Fruit fly (Drosophila melanogaster): ENCODE results near the gene CG14316.

CG14316 gene

dm6 chr3R:18151820-18152219, at the start of gene CG14316:
TSS of gene CG14316 (plus strand) at chr3R:18152120.
- TF ChIP-seq dsf (GFP tag; optimal IDR thresholded peaks at IDR 0.05; ENCODE audit: borderline replicate concordance) (no peak), Vsx2 (GFP tag; optimal IDR thresholded peaks at IDR 0.05; ENCODE audit: partially characterized antibody) (no peak), pan (optimal IDR thresholded peaks at IDR 0.05) (no peak), Sp1 (GFP tag; optimal IDR thresholded peaks at IDR 0.05) (no peak), OdsH (GFP tag; optimal IDR thresholded peaks at IDR 0.05) (no peak), Myc (optimal IDR thresholded peaks at IDR 0.05) (no peak), dl (GFP tag; optimal IDR thresholded peaks at IDR 0.05; ENCODE audit: insufficient read depth in 1 of 2, partially characterized antibody in 2 of 2) (no peak), CrebA (GFP tag; optimal IDR thresholded peaks at IDR 0.05; ENCODE audit: borderline replicate concordance) (no peak), lola (GFP tag; optimal IDR thresholded peaks at IDR 0.05) (no peak), CG32264 (GFP tag; optimal IDR thresholded peaks at IDR 0.05) (no peak), woc (GFP tag; optimal IDR thresholded peaks at IDR 0.05) (no peak), foxo (GFP tag; optimal IDR thresholded peaks at IDR 0.05) (no peak), tai (GFP tag; optimal IDR thresholded peaks at IDR 0.05) (no peak)

- TF ChIP-seq rgr (GFP tag; optimal IDR thresholded peaks at IDR 0.05) = no peak
- no peak for TF ChIP-seq Sp1 (GFP tag; optimal IDR thresholded peaks at IDR 0.05)
- no peak for TF ChIP-seq CrebA (GFP tag; optimal IDR thresholded peaks at IDR 0.05; ENCODE audit: borderline replicate concordance)
- TF ChIP-seq h (GFP tag; optimal IDR thresholded peaks at IDR 0.05) = peak; percentile 8
Measured at dm6 chr3R:18103196-18103809, 48.6 kb upstream of the CG14316 start.

- TF ChIP-seq psq (GFP tag; optimal IDR thresholded peaks at IDR 0.05) (no peak), Hnf4 (GFP tag; optimal IDR thresholded peaks at IDR 0.05) (no peak), usp (GFP tag; optimal IDR thresholded peaks at IDR 0.05) (no peak), Hr78 (GFP tag; optimal IDR thresholded peaks at IDR 0.05) (no peak), CrebA (GFP tag; optimal IDR thresholded peaks at IDR 0.05; ENCODE audit: borderline replicate concordance) (no peak), CG9705 (GFP tag; optimal IDR thresholded peaks at IDR 0.05) (no peak), lola (GFP tag; optimal IDR thresholded peaks at IDR 0.05) (no peak), dsf (GFP tag; optimal IDR thresholded peaks at IDR 0.05; ENCODE audit: borderline replicate concordance) (no peak), N (GFP tag; optimal IDR thresholded peaks at IDR 0.05) (no peak), pan (optimal IDR thresholded peaks at IDR 0.05) (no peak), Dif (GFP tag; optimal IDR thresholded peaks at IDR 0.05; ENCODE audit: partially characterized antibody) (no peak), Vsx2 (GFP tag; optimal IDR thresholded peaks at IDR 0.05; ENCODE audit: partially characterized antibody) (no peak)
Measured at dm6 chr3R:18104261-18104792, 47.6 kb upstream of the CG14316 start.

dm6 chr3R:18106136-18106535, 45.8 kb upstream of the CG14316 start:
- TF ChIP-seq jim (GFP tag; optimal IDR thresholded peaks at IDR 0.05) (no peak), Hr78 (GFP tag; optimal IDR thresholded peaks at IDR 0.05) (no peak), CG9705 (GFP tag; optimal IDR thresholded peaks at IDR 0.05) (no peak), Vsx2 (GFP tag; optimal IDR thresholded peaks at IDR 0.05; ENCODE audit: partially characterized antibody) (no peak), rgr (GFP tag; optimal IDR thresholded peaks at IDR 0.05) (no peak), dsf (GFP tag; optimal IDR thresholded peaks at IDR 0.05; ENCODE audit: borderline replicate concordance) (no peak), Dfd (GFP tag; optimal IDR thresholded peaks at IDR 0.05) (no peak), N (GFP tag; optimal IDR thresholded peaks at IDR 0.05) (no peak), pan (optimal IDR thresholded peaks at IDR 0.05) (no peak), dmrt93B (GFP tag; optimal IDR thresholded peaks at IDR 0.05) (no peak), lola (GFP tag; optimal IDR thresholded peaks at IDR 0.05) (no peak), sv (GFP tag; optimal IDR thresholded peaks at IDR 0.05) (no peak), HLH106 (tag; optimal IDR thresholded peaks at IDR 0.05) (no peak), CrebA (GFP tag; optimal IDR thresholded peaks at IDR 0.05; ENCODE audit: borderline replicate concordance) (no peak), sage (GFP tag; optimal IDR thresholded peaks at IDR 0.05) (no peak), dl (GFP tag; optimal IDR thresholded peaks at IDR 0.05; ENCODE audit: insufficient read depth in 1 of 2, partially characterized antibody in 2 of 2) (no peak), fru (GFP tag; optimal IDR thresholded peaks at IDR 0.05) (no peak), brk (GFP tag; optimal IDR thresholded peaks at IDR 0.05) (no peak), OdsH (GFP tag; optimal IDR thresholded peaks at IDR 0.05) (no peak)

dm6 chr3R:18107575-18107974, 44.3 kb upstream of the CG14316 start:
- no peak for TF ChIP-seq Rel (GFP tag; optimal IDR thresholded peaks at IDR 0.05)
- TF ChIP-seq Rel (tag; optimal IDR thresholded peaks at IDR 0.05) = no peak
- peak; percentile 6 for TF ChIP-seq Dfd (GFP tag; optimal IDR thresholded peaks at IDR 0.05)
- no peak for TF ChIP-seq GATAd (GFP tag; optimal IDR thresholded peaks at IDR 0.05)
- TF ChIP-seq pan (optimal IDR thresholded peaks at IDR 0.05) = no peak
- TF ChIP-seq rgr (GFP tag; optimal IDR thresholded peaks at IDR 0.05) = no peak
- TF ChIP-seq dmrt93B (GFP tag; optimal IDR thresholded peaks at IDR 0.05) = no peak
- no peak for TF ChIP-seq h (GFP tag; optimal IDR thresholded peaks at IDR 0.05)
- no peak for TF ChIP-seq Sp1 (GFP tag; optimal IDR thresholded peaks at IDR 0.05)

Data from whole organism, wandering third instar larva.